Worm (Caenorhabditis elegans) whole organism, L1 larva: ENCODE measurements around the gene ZK1098.6.
A peak's percentile ranks its signal among the peaks of the same experiment; 100 is the strongest.

Experiments used
- C04F5.9 ChIP-seq: sonication (generic microtip); optimal IDR thresholded peaks from 2 replicates; lab custom pipeline; 2016; ENCODE audit warnings: missing genetic modification characterization, missing compliant biosample characterization
- elt-3 ChIP-seq, 6 experiments: fragments of 150-350 bp in 1 of 6; sonication (generic microtip); optimal IDR thresholded peaks; 2 replicates each; lab custom pipeline; 2017 to 2018; ENCODE audit warnings: missing biosample characterization in 6 of 6, missing genetic modification characterization in 6 of 6, inconsistent platforms in 1 of 6
- fkh-4 ChIP-seq: sonication (generic microtip); optimal IDR thresholded peaks from 2 replicates; lab custom pipeline; 2016; ENCODE audit warnings: missing compliant biosample characterization, missing genetic modification characterization, borderline replicate concordance
- fos-1 ChIP-seq: fragments of 150-350 bp; optimal IDR thresholded peaks from 2 replicates; lab custom pipeline; 2014; ENCODE audit warnings: missing biosample characterization, missing genetic modification characterization
- hpl-2 ChIP-seq: fragments of 150-350 bp; optimal IDR thresholded peaks from 2 replicates; lab custom pipeline; 2014; ENCODE audit warnings: missing biosample characterization, missing genetic modification reagents, missing genetic modification characterization
- lin-39 ChIP-seq: fragments of 150-350 bp; optimal IDR thresholded peaks from 2 replicates; lab custom pipeline; 2014; ENCODE audit warnings: missing biosample characterization, missing genetic modification reagents, missing genetic modification characterization
- mep-1 ChIP-seq: fragments of 150-350 bp; optimal IDR thresholded peaks from 2 replicates; lab custom pipeline; 2014; ENCODE audit warnings: missing biosample characterization, missing genetic modification characterization
- nhr-237 ChIP-seq: fragments of 150-350 bp; optimal IDR thresholded peaks from 2 replicates; lab custom pipeline; 2014; ENCODE audit warnings: missing biosample characterization, missing genetic modification characterization
- nhr-71 ChIP-seq: sonication (generic microtip); optimal IDR thresholded peaks from 2 replicates; lab custom pipeline; 2016; ENCODE audit warnings: mild to moderate bottlenecking, missing genetic modification characterization, moderate library complexity, missing compliant biosample characterization
- skn-1 ChIP-seq: fragments of 150-350 bp; optimal IDR thresholded peaks from 2 replicates; lab custom pipeline; 2014; ENCODE audit warnings: missing biosample characterization, missing genetic modification characterization
- unc-62 ChIP-seq: fragments of 150-350 bp; optimal IDR thresholded peaks from 2 replicates; lab custom pipeline; 2014; ENCODE audit warnings: missing biosample characterization, missing genetic modification reagents, missing genetic modification characterization
- ztf-11 ChIP-seq, 2 experiments: sonication (generic microtip); optimal IDR thresholded peaks; 2 replicates each; lab custom pipeline; 2016 to 2017; ENCODE audit warnings: missing genetic modification characterization in 2 of 2, missing biosample characterization in 1 of 2, missing compliant biosample characterization in 1 of 2
- ztf-4 ChIP-seq: fragments of 150-350 bp; optimal IDR thresholded peaks from 2 replicates; lab custom pipeline; 2014; ENCODE audit warnings: missing biosample characterization, missing genetic modification characterization

DNA sequence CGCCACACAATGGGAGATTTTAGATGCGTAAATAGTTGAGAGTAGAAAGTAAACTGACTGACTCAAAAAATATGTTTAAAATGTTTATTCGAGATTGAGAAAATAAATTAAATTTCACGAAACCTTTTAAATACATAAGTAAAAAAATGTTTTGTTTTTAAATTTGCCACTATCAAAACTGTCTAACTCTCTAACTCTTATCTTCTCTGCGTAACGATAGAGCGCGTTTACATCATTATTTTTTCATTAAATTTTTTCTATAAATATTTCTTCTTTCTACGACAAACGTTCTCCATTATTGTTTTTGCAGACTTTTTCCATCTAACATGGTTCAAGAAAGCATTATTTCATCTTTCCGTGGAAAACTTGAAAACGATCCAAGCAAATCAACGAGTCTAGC lies 15.9 kb downstream of the ZK1098.6 start, which contains the start of gene eif-2Balpha:
- TF ChIP-seq nhr-71 (no peak), ztf-11 (tag; optimal IDR thresholded peaks at IDR 0.05; lab: Kevin White, UChicago) (no peak), elt-3 (tag; optimal IDR thresholded peaks at IDR 0.05; lab: Kevin White, UChicago) (peak in 1 of 6 experiments; percentile 24), unc-62 (GFP tag; lab: Kevin White, UChicago) (no peak), skn-1 (tag; lab: Kevin White, UChicago) (peak; percentile 14), fkh-4 (tag; lab: Kevin White, UChicago) (no peak), nhr-237 (tag; lab: Kevin White, UChicago) (no peak), ztf-4 (tag; lab: Kevin White, UChicago) (no peak), hpl-2 (GFP tag; lab: Kevin White, UChicago) (no peak), mep-1 (tag; lab: Kevin White, UChicago) (peak; percentile 16), fos-1 (tag; lab: Kevin White, UChicago) (no peak), lin-39 (tag; lab: Kevin White, UChicago) (no peak), C04F5.9 (tag; lab: Kevin White, UChicago) (no peak)
